Worm (Caenorhabditis elegans) whole organism, L2 larva: ENCODE results near the gene C28H8.2.

Experiments used
- R02D3.7 ChIP-seq: fragments of 150-350 bp; optimal IDR thresholded peaks from 2 replicates; lab custom pipeline; 2014; ENCODE audit warnings: missing biosample characterization, missing genetic modification characterization
- ZK546.5 ChIP-seq: sonication (generic microtip); optimal IDR thresholded peaks from 2 replicates; lab custom pipeline; 2017; ENCODE audit warnings: missing biosample characterization, missing genetic modification characterization
- dmd-4 ChIP-seq: sonication (generic microtip); optimal IDR thresholded peaks from 2 replicates; lab custom pipeline; 2017; ENCODE audit warnings: missing biosample characterization, missing genetic modification characterization
- elt-3 ChIP-seq: sonication (generic microtip); optimal IDR thresholded peaks from 2 replicates; lab custom pipeline; 2017; ENCODE audit warnings: missing biosample characterization, missing genetic modification characterization
- lin-13 ChIP-seq: fragments of 150-350 bp; optimal IDR thresholded peaks from 2 replicates; lab custom pipeline; 2014; ENCODE audit warnings: missing biosample characterization, missing genetic modification reagents, missing genetic modification characterization
- nhr-237 ChIP-seq: fragments of 150-350 bp; optimal IDR thresholded peaks from 2 replicates; lab custom pipeline; 2014; ENCODE audit warnings: missing biosample characterization, missing genetic modification characterization
- nhr-25 ChIP-seq: fragments of 150-350 bp; sonication (generic microtip); optimal IDR thresholded peaks from 3 replicates; lab custom pipeline; 2014; ENCODE audit warnings: missing biosample characterization, missing genetic modification characterization
- sem-4 ChIP-seq: fragments of 150-350 bp; optimal IDR thresholded peaks from 2 replicates; lab custom pipeline; 2014; ENCODE audit warnings: missing biosample characterization, missing genetic modification reagents, missing genetic modification characterization
- snpc-4 ChIP-seq: fragments of 150-350 bp; optimal IDR thresholded peaks from 2 replicates; lab custom pipeline; 2014; ENCODE audit warnings: missing biosample characterization, missing genetic modification characterization
- unc-39 ChIP-seq: fragments of 150-350 bp; optimal IDR thresholded peaks from 2 replicates; lab custom pipeline; 2014; ENCODE audit warnings: missing biosample characterization, missing genetic modification characterization
- unc-55 ChIP-seq: fragments of 150-350 bp; sonication (generic microtip); optimal IDR thresholded peaks from 3 replicates; lab custom pipeline; 2014; ENCODE audit warnings: missing biosample characterization, missing genetic modification reagents, missing genetic modification characterization
- unc-62 ChIP-seq: fragments of 150-350 bp; optimal IDR thresholded peaks from 2 replicates; lab custom pipeline; 2014; ENCODE audit warnings: missing biosample characterization, missing genetic modification reagents, missing genetic modification characterization

ce11 chrIII:5936992-5937391, 16.9 kb downstream of the C28H8.2 start, which contains the start of gene EGAP1.1:
- TF ChIP-seq snpc-4 (tag; lab: Kevin White, UChicago) (no peak), unc-62 (GFP tag; lab: Kevin White, UChicago) (no peak), elt-3 (tag; lab: Kevin White, UChicago) (no peak), lin-13 (GFP tag; lab: Kevin White, UChicago) (no peak), unc-39 (no peak), R02D3.7 (tag; lab: Kevin White, UChicago) (no peak), dmd-4 (tag; lab: Kevin White, UChicago) (no peak), sem-4 (tag; lab: Kevin White, UChicago) (no peak), nhr-237 (tag; lab: Kevin White, UChicago) (no peak), unc-55 (no peak), nhr-25 (tag; lab: Kevin White, UChicago) (no peak), ZK546.5 (no peak)
